Fruit fly (Drosophila melanogaster) whole organism: ENCODE data around the gene pic.

Experiments used
- CG8478 ChIP-seq: fragments of >200 bp; optimal IDR thresholded peaks from 2 replicates; lab custom pipeline; 2018; ENCODE audit warnings: inconsistent platforms
- psq ChIP-seq: fragments of >200 bp; optimal IDR thresholded peaks from 2 replicates; lab custom pipeline; 2017

DNA sequence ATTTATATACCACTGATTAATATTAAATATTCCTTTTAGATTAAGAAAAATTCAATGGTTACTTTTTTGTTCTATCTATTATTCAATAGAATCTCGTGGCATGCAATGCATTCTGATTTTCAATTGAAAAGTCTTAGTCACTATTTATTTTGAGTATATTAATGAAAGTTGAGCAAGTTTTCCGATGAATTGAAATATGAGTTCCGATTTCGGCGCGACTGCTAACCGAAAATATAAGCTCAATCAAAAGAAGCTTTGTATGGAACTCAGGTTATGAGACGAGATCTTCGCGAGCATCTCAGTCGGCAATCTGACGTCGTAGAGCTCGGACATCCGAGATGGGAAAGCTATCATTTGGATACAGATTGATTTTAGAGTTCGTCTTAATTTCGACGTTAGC lies 14.0 kb upstream of the pic start, which contains the start of gene CG11668:
- TF ChIP-seq psq: no peak
- no peak for TF ChIP-seq CG8478 (lab: Kevin White, UChicago)
